Fruit fly (Drosophila melanogaster) whole organism, embryonic: ENCODE measurements around the gene CG3513.

Source experiments
- Asciz ChIP-seq: fragments of 200-800 bp; sonication (Bioruptor generic); optimal IDR thresholded peaks from 2 replicates; lab custom pipeline; 2017; ENCODE audit warnings: missing biosample characterization, mild to moderate bottlenecking, missing genetic modification characterization, missing genetic modification reagents
- C15 ChIP-seq: fragments of 200-800 bp; sonication (Bioruptor generic); IDR thresholded peaks from 3 replicates; pipeline ENCODE4 v1.3.6; 2022; ENCODE audit warnings: missing biosample characterization, missing genetic modification characterization
- CG10274 ChIP-seq: fragments of 200-800 bp; sonication (Bioruptor generic); optimal IDR thresholded peaks from 3 replicates; lab custom pipeline; 2017; ENCODE audit warnings: missing biosample characterization, mild to moderate bottlenecking, missing genetic modification characterization
- CG12744 ChIP-seq: fragments of 200-800 bp; sonication (Bioruptor generic); optimal IDR thresholded peaks from 2 replicates; lab custom pipeline; 2016; ENCODE audit warnings: missing biosample characterization, missing genetic modification characterization
- CG15073 ChIP-seq: fragments of 200-800 bp; sonication (Bioruptor generic); optimal IDR thresholded peaks from 2 replicates; lab custom pipeline; 2016; ENCODE audit warnings: missing biosample characterization, missing genetic modification characterization
- CG16779 ChIP-seq: fragments of 200-800 bp; sonication (Bioruptor generic); IDR thresholded peaks from 2 replicates; pipeline ENCODE4 v1.3.6; 2022; ENCODE audit warnings: missing biosample characterization, missing genetic modification characterization
- CG17568 ChIP-seq: fragments of 200-800 bp; sonication (Bioruptor generic); optimal IDR thresholded peaks from 2 replicates; lab custom pipeline; 2018; ENCODE audit warnings: missing biosample characterization, mild to moderate bottlenecking, missing genetic modification characterization, moderate library complexity
- CG17612 ChIP-seq: fragments of 200-800 bp; sonication (Bioruptor generic); IDR thresholded peaks from 2 replicates; pipeline ENCODE4 v1.3.6; 2022; ENCODE audit warnings: missing biosample characterization, missing genetic modification characterization
- CG18262 ChIP-seq: fragments of 200-800 bp; optimal IDR thresholded peaks from 3 replicates; lab custom pipeline; 2019; ENCODE audit warnings: missing biosample characterization, mild to moderate bottlenecking, missing genetic modification characterization, moderate library complexity
- CG18476 ChIP-seq: fragments of 200-800 bp; sonication (Bioruptor generic); optimal IDR thresholded peaks from 2 replicates; lab custom pipeline; 2016; ENCODE audit warnings: missing biosample characterization, mild to moderate bottlenecking, missing genetic modification characterization
- CG2120 ChIP-seq: fragments of 200-800 bp; sonication (Bioruptor generic); optimal IDR thresholded peaks from 3 replicates; lab custom pipeline; 2016; ENCODE audit warnings: missing biosample characterization, missing genetic modification characterization
- CG2875 ChIP-seq: fragments of 200-800 bp; sonication (Bioruptor generic); optimal IDR thresholded peaks from 2 replicates; lab custom pipeline; 2017; ENCODE audit warnings: missing biosample characterization, mild to moderate bottlenecking, missing genetic modification characterization, missing genetic modification reagents
- CG30431 ChIP-seq: fragments of 200-800 bp; sonication (Bioruptor generic); optimal IDR thresholded peaks from 2 replicates; lab custom pipeline; 2017; ENCODE audit warnings: missing biosample characterization, missing genetic modification characterization
- CG34422 ChIP-seq: fragments of 200-800 bp; sonication (Bioruptor generic); IDR thresholded peaks from 3 replicates; pipeline ENCODE4 v1.3.6; 2022; ENCODE audit warnings: missing biosample characterization, missing genetic modification characterization
- CG3847 ChIP-seq: fragments of 200-800 bp; sonication (Bioruptor generic); IDR thresholded peaks from 2 replicates; pipeline ENCODE4 v1.3.6; 2022; ENCODE audit warnings: missing biosample characterization, missing genetic modification characterization
- CG4424 ChIP-seq: fragments of 200-800 bp; sonication (Bioruptor generic); optimal IDR thresholded peaks from 3 replicates; lab custom pipeline; 2016; ENCODE audit warnings: missing biosample characterization, missing genetic modification characterization
- CG6272 ChIP-seq: fragments of 200-800 bp; sonication (Bioruptor generic); IDR thresholded peaks from 2 replicates; pipeline ENCODE4 v1.3.6; 2022; ENCODE audit warnings: missing biosample characterization, missing genetic modification characterization
- CG8281 ChIP-seq: fragments of 200-800 bp; sonication (Bioruptor generic); optimal IDR thresholded peaks from 2 replicates; lab custom pipeline; 2018; ENCODE audit warnings: missing biosample characterization, mild to moderate bottlenecking, missing genetic modification characterization, moderate library complexity
- CG9727 ChIP-seq: fragments of 200-800 bp; sonication (Bioruptor generic); optimal IDR thresholded peaks from 3 replicates; lab custom pipeline; 2017; ENCODE audit warnings: missing biosample characterization, mild to moderate bottlenecking, missing genetic modification characterization
- Chrac-16 ChIP-seq: fragments of 200-800 bp; sonication (Bioruptor generic); optimal IDR thresholded peaks from 3 replicates; lab custom pipeline; 2016; ENCODE audit warnings: missing biosample characterization, missing genetic modification characterization
- CoRest ChIP-seq: fragments of 200-800 bp; sonication (Bioruptor generic); optimal IDR thresholded peaks from 3 replicates; lab custom pipeline; 2018; ENCODE audit warnings: missing biosample characterization, mild to moderate bottlenecking, missing genetic modification characterization, moderate library complexity
- D ChIP-seq, 2 experiments: fragments of 200-800 bp in 1 of 2; fragments of >200 bp in 1 of 2; sonication (Bioruptor generic) in 1 of 2; optimal IDR thresholded peaks; 2 replicates in 1 of 2; 3 replicates in 1 of 2; lab custom pipeline; 2017; ENCODE audit warnings: mild to moderate bottlenecking in 1 of 2, missing biosample characterization in 1 of 2, missing genetic modification characterization in 1 of 2, missing genetic modification reagents in 1 of 2
- Dip2 ChIP-seq: fragments of 200-800 bp; sonication (Bioruptor generic); IDR thresholded peaks from 2 replicates; pipeline ENCODE4 v1.3.6; 2022; ENCODE audit warnings: missing biosample characterization, missing genetic modification characterization
- E2f1 ChIP-seq: fragments of 200-800 bp; sonication (Bioruptor generic); IDR thresholded peaks from 2 replicates; pipeline ENCODE4 v1.3.6; 2022; ENCODE audit warnings: missing biosample characterization, missing genetic modification characterization
- E2f2 ChIP-seq: fragments of 200-800 bp; sonication (Bioruptor generic); IDR thresholded peaks from 2 replicates; pipeline ENCODE4 v1.3.6; 2022; ENCODE audit warnings: missing biosample characterization, missing genetic modification characterization
- ERR ChIP-seq: fragments of 200-800 bp; sonication (Bioruptor generic); optimal IDR thresholded peaks from 2 replicates; lab custom pipeline; 2016; ENCODE audit warnings: missing biosample characterization, missing genetic modification characterization
- Ets65A ChIP-seq: fragments of 200-800 bp; sonication (Bioruptor generic); peaks from one replicate; lab custom pipeline; 2016; ENCODE audit warnings: missing biosample characterization, missing genetic modification characterization
- Hsf ChIP-seq: fragments of 200-800 bp; sonication (Bioruptor generic); optimal IDR thresholded peaks from 3 replicates; lab custom pipeline; 2016; ENCODE audit warnings: missing biosample characterization, missing genetic modification characterization
- Lhr ChIP-seq: fragments of 200-800 bp; sonication (Bioruptor generic); optimal IDR thresholded peaks from 3 replicates; lab custom pipeline; 2017; ENCODE audit warnings: mild to moderate bottlenecking, missing biosample characterization, missing genetic modification reagents, missing genetic modification characterization
- Neu2 ChIP-seq: fragments of 200-800 bp; sonication (Bioruptor generic); optimal IDR thresholded peaks from 3 replicates; lab custom pipeline; 2016; ENCODE audit warnings: missing biosample characterization, missing genetic modification characterization, borderline replicate concordance
- Pdp1 ChIP-seq, 2 experiments: fragments of 200-800 bp; sonication (Bioruptor generic); optimal IDR thresholded peaks; 3 replicates each; lab custom pipeline; 2016; ENCODE audit warnings: missing biosample characterization in 2 of 2, missing genetic modification characterization in 2 of 2, mild to moderate bottlenecking in 1 of 2, moderate library complexity in 1 of 2
- Rx ChIP-seq: fragments of 200-800 bp; sonication (Bioruptor generic); IDR thresholded peaks from 2 replicates; pipeline ENCODE4 v1.3.6; 2022; ENCODE audit warnings: missing biosample characterization, missing genetic modification characterization
- bcd ChIP-seq: fragments of 200-800 bp; sonication (Bioruptor generic); optimal IDR thresholded peaks from 2 replicates; lab custom pipeline; 2017; ENCODE audit warnings: missing biosample characterization, mild to moderate bottlenecking, missing genetic modification characterization
- ci ChIP-seq: fragments of 200-800 bp; sonication (Bioruptor generic); IDR thresholded peaks from 3 replicates; pipeline ENCODE4 v1.3.6; 2022; ENCODE audit warnings: missing biosample characterization, missing genetic modification characterization
- danr ChIP-seq: fragments of 200-800 bp; sonication (Bioruptor generic); IDR thresholded peaks from 2 replicates; pipeline ENCODE4 v1.3.6; 2022; ENCODE audit warnings: missing biosample characterization, missing genetic modification characterization
- dimm ChIP-seq: fragments of 200-800 bp; sonication (Bioruptor generic); IDR thresholded peaks from 2 replicates; pipeline ENCODE4 v1.3.6; 2022; ENCODE audit warnings: missing biosample characterization, missing genetic modification characterization
- dmrt99B ChIP-seq: fragments of 200-800 bp; sonication (Bioruptor generic); optimal IDR thresholded peaks from 2 replicates; lab custom pipeline; 2018; ENCODE audit warnings: missing biosample characterization, mild to moderate bottlenecking, missing genetic modification characterization, moderate library complexity
- fd96Cb ChIP-seq: fragments of 200-800 bp; sonication (Bioruptor generic); optimal IDR thresholded peaks from 2 replicates; lab custom pipeline; 2018; ENCODE audit warnings: missing biosample characterization, mild to moderate bottlenecking, missing genetic modification characterization, moderate library complexity
- ftz-f1 ChIP-seq: fragments of 200-800 bp; sonication (Bioruptor generic); optimal IDR thresholded peaks from 2 replicates; lab custom pipeline; 2016; ENCODE audit warnings: missing biosample characterization, missing genetic modification characterization
- gt ChIP-seq: fragments of 200-800 bp; sonication (Bioruptor generic); IDR thresholded peaks from 2 replicates; pipeline ENCODE4 v1.3.6; 2022; ENCODE audit warnings: missing biosample characterization, missing genetic modification characterization
- nmo ChIP-seq: fragments of 200-800 bp; sonication (Bioruptor generic); optimal IDR thresholded peaks from 2 replicates; lab custom pipeline; 2018; ENCODE audit warnings: missing biosample characterization, mild to moderate bottlenecking, missing genetic modification characterization, moderate library complexity
- otp ChIP-seq: fragments of 200-800 bp; sonication (Bioruptor generic); IDR thresholded peaks from 3 replicates; pipeline ENCODE4, ENCODE4 v1.3.6; 2022; ENCODE audit warnings: missing biosample characterization, missing genetic modification characterization
- phol ChIP-seq: fragments of 200-800 bp; sonication (Bioruptor generic); optimal IDR thresholded peaks from 3 replicates; lab custom pipeline; 2018; ENCODE audit warnings: missing biosample characterization, mild to moderate bottlenecking, missing genetic modification characterization, moderate library complexity
- schlank ChIP-seq: fragments of 200-800 bp; sonication (Bioruptor generic); optimal IDR thresholded peaks from 2 replicates; lab custom pipeline; 2018; ENCODE audit warnings: missing biosample characterization, mild to moderate bottlenecking, missing genetic modification characterization
- tap ChIP-seq: fragments of 200-800 bp; optimal IDR thresholded peaks from 3 replicates; lab custom pipeline; 2019; ENCODE audit warnings: missing biosample characterization, mild to moderate bottlenecking, missing genetic modification characterization, moderate library complexity
- tin ChIP-seq: fragments of 200-800 bp; sonication (Bioruptor generic); optimal IDR thresholded peaks from 3 replicates; lab custom pipeline; 2016; ENCODE audit warnings: missing biosample characterization, missing genetic modification characterization
- unc-4 ChIP-seq: fragments of 200-800 bp; sonication (Bioruptor generic); IDR thresholded peaks from 2 replicates; pipeline ENCODE4 v1.3.6; 2022; ENCODE audit warnings: missing biosample characterization, missing genetic modification characterization; ENCODE audit not compliant: partially characterized antibody
- vvl ChIP-seq: fragments of 200-800 bp; sonication (Bioruptor generic); IDR thresholded peaks from 2 replicates; pipeline ENCODE4 v1.3.6; 2022; ENCODE audit warnings: missing biosample characterization, missing genetic modification characterization
- wek ChIP-seq: fragments of 200-800 bp; sonication (Bioruptor generic); optimal IDR thresholded peaks from 3 replicates; lab custom pipeline; 2018; ENCODE audit warnings: missing biosample characterization, mild to moderate bottlenecking, missing genetic modification characterization, moderate library complexity
- zen ChIP-seq: fragments of 200-800 bp; sonication (Bioruptor generic); optimal IDR thresholded peaks from 3 replicates; lab custom pipeline; 2018; ENCODE audit warnings: missing biosample characterization, mild to moderate bottlenecking, missing genetic modification characterization, moderate library complexity
- zfh1 ChIP-seq: fragments of 200-800 bp; sonication (Bioruptor generic); IDR thresholded peaks from 3 replicates; pipeline ENCODE4 v1.3.6; 2022; ENCODE audit warnings: missing biosample characterization, missing genetic modification characterization

CG3513 gene

DNA sequence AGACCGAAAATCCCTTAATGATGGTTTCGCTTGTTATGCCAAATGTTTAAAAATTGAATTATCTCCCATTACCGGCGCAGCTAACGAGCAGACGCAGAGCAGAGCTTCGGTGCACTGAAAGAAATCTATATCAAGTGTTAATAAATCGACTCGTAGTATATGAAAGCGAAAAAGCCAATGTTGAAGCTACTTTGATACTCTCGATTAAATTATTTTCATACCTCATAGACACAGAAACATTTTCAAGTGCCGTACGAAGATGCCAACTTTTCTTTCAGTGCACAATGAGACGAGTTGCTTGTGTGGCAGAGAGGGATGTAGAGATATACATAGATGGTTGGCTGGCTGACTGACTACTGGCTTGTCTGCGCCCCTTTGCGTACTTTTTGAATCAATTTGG lies 17.2 kb downstream of the CG3513 start (continued):
- TF ChIP-seq Pdp1 (GFP tag; optimal IDR thresholded peaks at IDR 0.05; lab: Kevin White, UChicago) = peak; percentile 5
- peak; percentile 69 for TF ChIP-seq ci (GFP tag; lab: Robert Waterston, UW)
- TF ChIP-seq CG30431 (GFP tag; lab: Kevin White, UChicago) = peak; percentile 24
- peak; percentile 46; the same call in 1 of the 2 replicates for TF ChIP-seq E2f1 (GFP tag; lab: Robert Waterston, UW)
- peak; percentile 44 for TF ChIP-seq nmo
- 0 out of 2 replicates have a peak, but pooled peaks have one; percentile 19 for TF ChIP-seq vvl (GFP tag; lab: Robert Waterston, UW)
- peak; percentile 77 for TF ChIP-seq Ets65A (GFP tag; lab: Kevin White, UChicago)
- no peak for TF ChIP-seq ERR
- no peak for TF ChIP-seq C15
- no peak for TF ChIP-seq CG17568 (GFP tag; lab: Kevin White, UChicago)
- TF ChIP-seq CG16779 = no peak
- TF ChIP-seq ftz-f1 = no peak
- 0 out of 3 replicates have a peak, but pooled peaks have one; percentile 9 for TF ChIP-seq otp (GFP tag; lab: Robert Waterston, UW)
- TF ChIP-seq CoRest (tag; lab: Kevin White, UChicago) = peak; percentile 6
- no peak for TF ChIP-seq CG18476 (GFP tag; lab: Kevin White, UChicago)
- no peak for TF ChIP-seq D (optimal IDR thresholded peaks at IDR 0.05; lab: Kevin White, UChicago)
- TF ChIP-seq D (GFP tag; optimal IDR thresholded peaks at IDR 0.05; lab: Kevin White, UChicago) = peak; percentile 40
- TF ChIP-seq Dip2 = no peak
- no peak for TF ChIP-seq CG15073 (GFP tag; lab: Kevin White, UChicago)
- peak; percentile 53 for TF ChIP-seq CG18262 (tag; lab: Kevin White, UChicago)
- no peak; the same call in 2 of the 3 replicates for TF ChIP-seq CG34422 (GFP tag; lab: Robert Waterston, UW)
- TF ChIP-seq dimm (GFP tag; lab: Robert Waterston, UW) = no peak
- no peak for TF ChIP-seq gt
- peak; percentile 64 for TF ChIP-seq zen
- TF ChIP-seq Neu2 (GFP tag; lab: Kevin White, UChicago) = no peak
- no peak for TF ChIP-seq CG6272 (GFP tag; lab: Robert Waterston, UW)
- no peak for TF ChIP-seq wek (GFP tag; lab: Kevin White, UChicago)
- no peak for TF ChIP-seq CG17612 (GFP tag; lab: Robert Waterston, UW)
- peak; percentile 58 for TF ChIP-seq phol (tag; lab: Kevin White, UChicago)
- peak; percentile 18 for TF ChIP-seq CG9727
- TF ChIP-seq fd96Cb (tag; lab: Kevin White, UChicago) = peak; percentile 55
- no peak for TF ChIP-seq schlank (tag; lab: Kevin White, UChicago)
- no peak for TF ChIP-seq CG12744 (GFP tag; lab: Kevin White, UChicago)
- TF ChIP-seq danr = no peak
- TF ChIP-seq CG2875 (GFP tag; lab: Kevin White, UChicago) = peak; percentile 13
- no peak for TF ChIP-seq Asciz (GFP tag; lab: Kevin White, UChicago)
- TF ChIP-seq CG2120 (GFP tag; lab: Kevin White, UChicago) = no peak
- 0 out of 2 replicates have a peak, but pooled peaks have one; percentile 7 for TF ChIP-seq E2f2 (GFP tag; lab: Robert Waterston, UW)
- TF ChIP-seq CG3847 (GFP tag; lab: Robert Waterston, UW) = peak; percentile 10; the same call in 1 of the 2 replicates
- no peak for TF ChIP-seq CG8281
- TF ChIP-seq dmrt99B (tag; lab: Kevin White, UChicago) = peak; percentile 57
- peak; percentile 10 for TF ChIP-seq bcd (GFP tag; lab: Kevin White, UChicago)
- TF ChIP-seq unc-4 (GFP tag; lab: Robert Waterston, UW) = no peak
- no peak for TF ChIP-seq CG10274
- peak; percentile 6 for TF ChIP-seq Hsf (GFP tag; lab: Kevin White, UChicago)
- peak; percentile 17 for TF ChIP-seq CG4424
- peak; percentile 31 for TF ChIP-seq tin (GFP tag; lab: Kevin White, UChicago)
- peak; percentile 1 for TF ChIP-seq Lhr (GFP tag; lab: Kevin White, UChicago)
- TF ChIP-seq tap = peak; percentile 11
- peak; percentile 42; the same call in 1 of the 2 replicates for TF ChIP-seq Rx (GFP tag; lab: Robert Waterston, UW)
- TF ChIP-seq zfh1 = peak; percentile 71
- peak; percentile 24 for TF ChIP-seq Chrac-16 (GFP tag; lab: Kevin White, UChicago)
